Fruit fly (Drosophila melanogaster): ENCODE measurements around the gene Sf3b5.

Sf3b5 gene

DNA sequence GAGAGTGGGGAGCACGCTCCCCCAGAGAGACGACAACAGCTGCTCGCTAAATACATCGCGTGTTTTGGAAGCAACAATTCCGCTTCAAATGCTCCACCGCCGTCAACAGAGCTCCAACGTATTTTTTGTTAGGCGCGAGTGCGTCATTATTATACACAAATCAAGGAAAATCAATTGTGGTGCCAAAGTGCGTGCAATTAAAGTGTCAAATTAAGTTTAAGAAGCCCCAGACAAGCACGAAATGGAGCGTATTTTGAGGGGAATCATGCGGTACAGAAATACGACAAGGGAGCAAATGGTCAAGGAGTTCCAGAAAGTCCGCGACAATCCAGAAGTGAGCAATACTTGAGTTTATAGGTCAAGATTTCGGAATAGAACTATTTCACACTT lies 34.4 kb downstream of the Sf3b5 start, which contains the start of gene CAHbeta (continued):
- TF ChIP-seq Asciz (GFP tag; optimal IDR thresholded peaks at IDR 0.05) (no peak), chm (GFP tag; IDR thresholded peaks at IDR 0.05) (peak; percentile 41; the same call in 1 of the 2 replicates), CG32532 (GFP tag; IDR thresholded peaks at IDR 0.05) (peak; percentile 36; the same call in 1 of the 2 replicates), CG9727 (GFP tag; optimal IDR thresholded peaks at IDR 0.05) (no peak), sna (GFP tag; IDR thresholded peaks at IDR 0.05; ENCODE audit: partially characterized antibody) (no peak), CG9797 (GFP tag; optimal IDR thresholded peaks at IDR 0.05) (no peak), sc (optimal IDR thresholded peaks at IDR 0.05) (no peak), sc (GFP tag; optimal IDR thresholded peaks at IDR 0.05) (no peak), ap (GFP tag; IDR thresholded peaks at IDR 0.05) (no peak), Pdp1 (GFP tag; optimal IDR thresholded peaks at IDR 0.05) (no peak), CG3281 (GFP tag; optimal IDR thresholded peaks at IDR 0.05) (peak; percentile 5), her (GFP tag; optimal IDR thresholded peaks at IDR 0.05) (no peak), CG9437 (GFP tag; optimal IDR thresholded peaks at IDR 0.05) (no peak), CG7372 (GFP tag; IDR thresholded peaks at IDR 0.05) (no peak), Lpt (GFP tag; optimal IDR thresholded peaks at IDR 0.05) (no peak), br (optimal IDR thresholded peaks at IDR 0.05) (no peak), CG1024 (GFP tag; IDR thresholded peaks at IDR 0.05) (no peak), CG14050 (GFP tag; IDR thresholded peaks at IDR 0.05) (no peak), CTCF (GFP tag; optimal IDR thresholded peaks at IDR 0.05) (no peak), CG17359 (tag; optimal IDR thresholded peaks at IDR 0.05) (no peak), gt (GFP tag; IDR thresholded peaks at IDR 0.05) (no peak), CG7786 (GFP tag; optimal IDR thresholded peaks at IDR 0.05) (no peak), psq (GFP tag; optimal IDR thresholded peaks at IDR 0.05) (no peak), CG17385 (GFP tag; optimal IDR thresholded peaks at IDR 0.05) (peak; percentile 21), CG12299 (tag; optimal IDR thresholded peaks at IDR 0.05) (peak; percentile 56), Abd-B (GFP tag; optimal IDR thresholded peaks at IDR 0.05) (no peak), repo (GFP tag; optimal IDR thresholded peaks at IDR 0.05) (no peak), CG11398 (GFP tag; optimal IDR thresholded peaks at IDR 0.05) (no peak), CG18011 (GFP tag; optimal IDR thresholded peaks at IDR 0.05) (no peak), disco-r (GFP tag; optimal IDR thresholded peaks at IDR 0.05) (no peak), lilli (GFP tag; optimal IDR thresholded peaks at IDR 0.05) (no peak), CG34422 (GFP tag; IDR thresholded peaks at IDR 0.05) (peak; percentile 12; the same call in 1 of the 3 replicates), dimm (GFP tag; IDR thresholded peaks at IDR 0.05) (no peak), knrl (GFP tag; IDR thresholded peaks at IDR 0.05; ENCODE audit: partially characterized antibody) (no peak), Bteb2 (GFP tag; optimal IDR thresholded peaks at IDR 0.05) (no peak), Six4 (GFP tag; optimal IDR thresholded peaks at IDR 0.05) (no peak), bigmax (GFP tag; optimal IDR thresholded peaks at IDR 0.05) (no peak), CG17912 (GFP tag; optimal IDR thresholded peaks at IDR 0.05) (no peak), Med (GFP tag) (peak; percentile 82), Mad (GFP tag; optimal IDR thresholded peaks at IDR 0.05) (no peak), GATAe (GFP tag; conservative IDR thresholded peaks at IDR 0.05) (no peak), HmgZ (tag; optimal IDR thresholded peaks at IDR 0.05) (peak; percentile 38), Dip3 (GFP tag; optimal IDR thresholded peaks at IDR 0.05) (no peak), salm (tag; optimal IDR thresholded peaks at IDR 0.05) (no peak), CG11696 (GFP tag; IDR thresholded peaks at IDR 0.05) (no peak; the same call in 1 of the 2 replicates), row (GFP tag; IDR thresholded peaks at IDR 0.05) (no peak), CG6272 (GFP tag; IDR thresholded peaks at IDR 0.05) (no peak), CG13287 (GFP tag; IDR thresholded peaks at IDR 0.05; ENCODE audit: partially characterized antibody) (no peak; the same call in 1 of the 2 replicates), CG6854 (GFP tag; optimal IDR thresholded peaks at IDR 0.05) (no peak), CG18599 (GFP tag; optimal IDR thresholded peaks at IDR 0.05) (no peak), CG33213 (GFP tag; optimal IDR thresholded peaks at IDR 0.05) (no peak), CG4730 (GFP tag; IDR thresholded peaks at IDR 0.05) (no peak), pros (GFP tag; optimal IDR thresholded peaks at IDR 0.05) (no peak)

Data from whole organism, embryonic.